Worm (Caenorhabditis elegans): Measurements from ENCODE around the gene Y38H6C.20.

ce11 chrV:20514483-20514882 is 36.5 kb downstream of the Y38H6C.20 start:
- TF ChIP-seq nhr-179 (tag; optimal IDR thresholded peaks at IDR 0.05), result no peak
- no peak for TF ChIP-seq lin-35 (GFP tag; optimal IDR thresholded peaks at IDR 0.05)
- TF ChIP-seq nfyb-1 (GFP tag; IDR thresholded peaks at IDR 0.05), result no peak
- TF ChIP-seq egrh-3 (GFP tag; IDR thresholded peaks at IDR 0.05), result no peak
- no peak for TF ChIP-seq ceh-58 (GFP tag; IDR thresholded peaks at IDR 0.05)
- TF ChIP-seq dox-1 (GFP tag; IDR thresholded peaks at IDR 0.05), result no peak
- TF ChIP-seq unc-62 (GFP tag; optimal IDR thresholded peaks at IDR 0.05), result no peak

Data from whole organism, young adult.